Fruit fly (Drosophila melanogaster): ENCODE results near the gene CG44013.

dm6 chr3R:15493211-15493610, 16.5 kb downstream of the CG44013 start:
- TF ChIP-seq jim (GFP tag; optimal IDR thresholded peaks at IDR 0.05) (no peak), Dfd (GFP tag; optimal IDR thresholded peaks at IDR 0.05) (no peak), dmrt93B (GFP tag; optimal IDR thresholded peaks at IDR 0.05) (no peak), Hnf4 (GFP tag; optimal IDR thresholded peaks at IDR 0.05) (no peak), Abd-B (GFP tag; optimal IDR thresholded peaks at IDR 0.05) (no peak), lola (GFP tag; optimal IDR thresholded peaks at IDR 0.05) (no peak)
